Fruit fly (Drosophila melanogaster) whole organism, prepupa: ENCODE results near the gene CG17362.

Experiments used
- Blimp-1 ChIP-seq: fragments of 200-800 bp; sonication (Bioruptor generic); optimal IDR thresholded peaks from 3 replicates; lab custom pipeline; 2017; ENCODE audit warnings: missing biosample characterization, missing genetic modification characterization, mild to moderate bottlenecking, moderate library complexity, missing genetic modification reagents
- CG10631 ChIP-seq: fragments of 200-800 bp; sonication (Bioruptor generic); optimal IDR thresholded peaks from 2 replicates; lab custom pipeline; 2016; ENCODE audit warnings: missing biosample characterization, missing genetic modification characterization
- CG10669 ChIP-seq: fragments of 200-800 bp; sonication (Bioruptor generic); optimal IDR thresholded peaks from 3 replicates; lab custom pipeline; 2018; ENCODE audit warnings: missing biosample characterization, mild to moderate bottlenecking, missing genetic modification characterization, moderate library complexity
- CG11762 ChIP-seq: fragments of 200-800 bp; sonication (Bioruptor generic); optimal IDR thresholded peaks from 3 replicates; lab custom pipeline; 2016; ENCODE audit warnings: missing biosample characterization, missing genetic modification characterization; ENCODE audit not compliant: insufficient read depth
- CG11902 ChIP-seq: fragments of 200-800 bp; sonication (Bioruptor generic); optimal IDR thresholded peaks from 3 replicates; lab custom pipeline; 2016; ENCODE audit warnings: missing biosample characterization, missing genetic modification characterization
- CG15336 ChIP-seq: fragments of 200-800 bp; sonication (Bioruptor generic); IDR thresholded peaks from 2 replicates; pipeline ENCODE4 v1.3.6; 2022; ENCODE audit warnings: missing biosample characterization, missing genetic modification characterization
- CG1621 ChIP-seq: fragments of 200-800 bp; sonication (Bioruptor generic); optimal IDR thresholded peaks from 3 replicates; lab custom pipeline; 2018; ENCODE audit warnings: missing biosample characterization, mild to moderate bottlenecking, missing genetic modification characterization
- CG16779 ChIP-seq: fragments of 200-800 bp; sonication (Bioruptor generic); optimal IDR thresholded peaks from 3 replicates; lab custom pipeline; 2017; ENCODE audit warnings: missing biosample characterization, mild to moderate bottlenecking, missing genetic modification characterization
- CG3032 ChIP-seq: fragments of 200-800 bp; optimal IDR thresholded peaks from 2 replicates; lab custom pipeline; 2019; ENCODE audit warnings: missing biosample characterization, mild to moderate bottlenecking, missing genetic modification characterization, moderate library complexity
- CG31627 ChIP-seq: fragments of 200-800 bp; sonication (Bioruptor generic); optimal IDR thresholded peaks from 3 replicates; lab custom pipeline; 2016; ENCODE audit warnings: missing biosample characterization, missing genetic modification characterization
- CG32006 ChIP-seq: fragments of 200-800 bp; sonication (Bioruptor generic); optimal IDR thresholded peaks from 3 replicates; lab custom pipeline; 2017; ENCODE audit warnings: missing biosample characterization, mild to moderate bottlenecking, missing genetic modification characterization
- CG34406 ChIP-seq: fragments of 200-800 bp; sonication (Bioruptor generic); optimal IDR thresholded peaks from 3 replicates; lab custom pipeline; 2016; ENCODE audit warnings: missing biosample characterization, missing genetic modification characterization
- CG3919 ChIP-seq: fragments of 200-800 bp; sonication (Bioruptor generic); optimal IDR thresholded peaks from 3 replicates; lab custom pipeline; 2016; ENCODE audit warnings: missing biosample characterization, missing genetic modification characterization
- CG4318 ChIP-seq: fragments of 200-800 bp; sonication (Bioruptor generic); optimal IDR thresholded peaks from 3 replicates; lab custom pipeline; 2017; ENCODE audit warnings: missing biosample characterization, mild to moderate bottlenecking, missing genetic modification characterization
- CG6163 ChIP-seq: fragments of 200-800 bp; sonication (Bioruptor generic); IDR thresholded peaks from 3 replicates; pipeline ENCODE4 v1.3.6; 2022; ENCODE audit warnings: missing biosample characterization, missing genetic modification characterization
- CG6276 ChIP-seq: fragments of 200-800 bp; sonication (Bioruptor generic); optimal IDR thresholded peaks from 2 replicates; lab custom pipeline; 2017; ENCODE audit warnings: missing biosample characterization, mild to moderate bottlenecking, missing genetic modification characterization
- CG6792 ChIP-seq: fragments of 200-800 bp; sonication (Bioruptor generic); optimal IDR thresholded peaks from 3 replicates; lab custom pipeline; 2016; ENCODE audit warnings: missing biosample characterization, missing genetic modification characterization
- CG6808 ChIP-seq: fragments of 200-800 bp; sonication (Bioruptor generic); optimal IDR thresholded peaks from 3 replicates; lab custom pipeline; 2017; ENCODE audit warnings: missing biosample characterization, missing genetic modification characterization, mild to moderate bottlenecking, moderate library complexity, missing genetic modification reagents
- CG6854 ChIP-seq: fragments of 200-800 bp; sonication (Bioruptor generic); optimal IDR thresholded peaks from 2 replicates; lab custom pipeline; 2017; ENCODE audit warnings: missing biosample characterization, mild to moderate bottlenecking, missing genetic modification characterization
- CG7368 ChIP-seq: fragments of 200-800 bp; sonication (Bioruptor generic); optimal IDR thresholded peaks from 3 replicates; lab custom pipeline; 2016; ENCODE audit warnings: missing biosample characterization, missing genetic modification characterization
- CG8119 ChIP-seq: fragments of 200-800 bp; sonication (Bioruptor generic); IDR thresholded peaks from 3 replicates; pipeline ENCODE4 v1.3.6; 2022; ENCODE audit warnings: missing biosample characterization, missing genetic modification characterization
- CG8319 ChIP-seq: fragments of 200-800 bp; sonication (Bioruptor generic); optimal IDR thresholded peaks from 3 replicates; lab custom pipeline; 2016; ENCODE audit warnings: missing biosample characterization, missing genetic modification characterization
- Eip75B ChIP-seq: fragments of 200-800 bp; sonication (Bioruptor generic); optimal IDR thresholded peaks from 3 replicates; lab custom pipeline; 2016; ENCODE audit warnings: missing biosample characterization, missing genetic modification characterization
- Eip78C ChIP-seq: fragments of 200-800 bp; sonication (Bioruptor generic); peaks from one replicate; lab custom pipeline; 2016; ENCODE audit warnings: missing biosample characterization, missing genetic modification characterization
- Eip93F ChIP-seq: fragments of 200-800 bp; sonication (Bioruptor generic); optimal IDR thresholded peaks from 2 replicates; lab custom pipeline; 2016; ENCODE audit warnings: missing biosample characterization, mild to moderate bottlenecking, missing genetic modification characterization
- Ets21C ChIP-seq: fragments of 200-800 bp; sonication (Bioruptor generic); optimal IDR thresholded peaks from 3 replicates; lab custom pipeline; 2016; ENCODE audit warnings: missing biosample characterization, missing genetic modification characterization
- Ets96B ChIP-seq: fragments of 200-800 bp; optimal IDR thresholded peaks from 2 replicates; lab custom pipeline; 2019; ENCODE audit warnings: missing biosample characterization, mild to moderate bottlenecking, missing genetic modification characterization, moderate library complexity
- Gug ChIP-seq: fragments of 200-800 bp; sonication (Bioruptor generic); IDR thresholded peaks from 2 replicates; pipeline ENCODE4 v1.3.6; 2022; ENCODE audit warnings: missing biosample characterization, missing genetic modification characterization
- Hr38 ChIP-seq: sonication (Bioruptor generic); optimal IDR thresholded peaks from 2 replicates; lab custom pipeline; 2016; ENCODE audit warnings: missing biosample characterization, missing genetic modification characterization
- Hr4 ChIP-seq: fragments of 200-800 bp; sonication (Bioruptor generic); optimal IDR thresholded peaks from 3 replicates; lab custom pipeline; 2016; ENCODE audit warnings: missing biosample characterization, missing genetic modification characterization
- Lpt ChIP-seq: fragments of 200-800 bp; sonication (Bioruptor generic); optimal IDR thresholded peaks from 3 replicates; lab custom pipeline; 2016; ENCODE audit warnings: missing biosample characterization, missing genetic modification characterization
- OdsH ChIP-seq: fragments of 200-800 bp; sonication (Bioruptor generic); optimal IDR thresholded peaks from 3 replicates; lab custom pipeline; 2016; ENCODE audit warnings: missing biosample characterization, missing genetic modification characterization
- Smox ChIP-seq: fragments of 200-800 bp; sonication (Bioruptor generic); optimal IDR thresholded peaks from 3 replicates; lab custom pipeline; 2016; ENCODE audit warnings: missing biosample characterization, missing genetic modification characterization
- Sox14 ChIP-seq: fragments of 200-800 bp; sonication (Bioruptor generic); optimal IDR thresholded peaks from 3 replicates; lab custom pipeline; 2016; ENCODE audit warnings: missing biosample characterization, missing genetic modification characterization
- Sox15 ChIP-seq: fragments of 200-800 bp; sonication (Bioruptor generic); optimal IDR thresholded peaks from 3 replicates; lab custom pipeline; 2016; ENCODE audit warnings: missing biosample characterization, missing genetic modification characterization
- achi ChIP-seq: fragments of 200-800 bp; sonication (Bioruptor generic); optimal IDR thresholded peaks from 3 replicates; lab custom pipeline; 2016; ENCODE audit warnings: missing biosample characterization, missing genetic modification characterization
- acj6 ChIP-seq: fragments of 200-800 bp; sonication (Bioruptor generic); optimal IDR thresholded peaks from 3 replicates; lab custom pipeline; 2016; ENCODE audit warnings: missing biosample characterization, missing genetic modification characterization
- cyc ChIP-seq: fragments of 200-800 bp; sonication (Bioruptor generic); optimal IDR thresholded peaks from 3 replicates; lab custom pipeline; 2016; ENCODE audit warnings: missing biosample characterization, missing genetic modification characterization
- dac ChIP-seq: fragments of 200-800 bp; sonication (Bioruptor generic); optimal IDR thresholded peaks from 2 replicates; lab custom pipeline; 2017; ENCODE audit warnings: missing biosample characterization, mild to moderate bottlenecking, missing genetic modification characterization
- eg ChIP-seq: fragments of 200-800 bp; sonication (Bioruptor generic); IDR thresholded peaks from 3 replicates; pipeline ENCODE4 v1.3.6; 2022; ENCODE audit warnings: missing biosample characterization, missing genetic modification characterization
- esn ChIP-seq: fragments of 200-800 bp; sonication (Bioruptor generic); optimal IDR thresholded peaks from 2 replicates; lab custom pipeline; 2016; ENCODE audit warnings: missing biosample characterization, mild to moderate bottlenecking, missing genetic modification characterization, moderate library complexity
- fkh ChIP-seq: fragments of 200-800 bp; sonication (Bioruptor generic); optimal IDR thresholded peaks from 3 replicates; lab custom pipeline; 2017; ENCODE audit warnings: missing biosample characterization, mild to moderate bottlenecking, missing genetic modification characterization, moderate library complexity
- lz ChIP-seq: fragments of 200-800 bp; sonication (Bioruptor generic); optimal IDR thresholded peaks from 3 replicates; lab custom pipeline; 2016; ENCODE audit warnings: missing biosample characterization, missing genetic modification characterization
- net ChIP-seq: fragments of 200-800 bp; sonication (Bioruptor generic); optimal IDR thresholded peaks from 3 replicates; lab custom pipeline; 2016; ENCODE audit warnings: missing biosample characterization, missing genetic modification characterization
- pdm3 ChIP-seq: fragments of 200-800 bp; sonication (Bioruptor generic); optimal IDR thresholded peaks from 3 replicates; lab custom pipeline; 2016; ENCODE audit warnings: missing biosample characterization, missing genetic modification characterization
- salr ChIP-seq, 2 experiments: fragments of 200-800 bp; sonication (Bioruptor generic); optimal IDR thresholded peaks; 3 replicates each; lab custom pipeline; 2016 to 2018; ENCODE audit warnings: missing biosample characterization in 2 of 2, missing genetic modification characterization in 2 of 2, mild to moderate bottlenecking in 1 of 2
- spab ChIP-seq: fragments of 200-800 bp; sonication (Bioruptor generic); optimal IDR thresholded peaks from 2 replicates; lab custom pipeline; 2017; ENCODE audit warnings: missing biosample characterization, mild to moderate bottlenecking, missing genetic modification characterization, missing genetic modification reagents
- svp ChIP-seq: fragments of 200-800 bp; sonication (Bioruptor generic); peaks from one replicate; lab custom pipeline; 2016; ENCODE audit warnings: missing biosample characterization, missing genetic modification characterization
- topi ChIP-seq: fragments of 200-800 bp; sonication (Bioruptor generic); optimal IDR thresholded peaks from 3 replicates; lab custom pipeline; 2016; ENCODE audit warnings: missing biosample characterization, missing genetic modification characterization
- vri ChIP-seq: fragments of 200-800 bp; sonication (Bioruptor generic); optimal IDR thresholded peaks from 3 replicates; lab custom pipeline; 2016; ENCODE audit warnings: missing biosample characterization, mild to moderate bottlenecking, missing genetic modification characterization

The CG17362 gene

dm6 chr3L:13957212-13957668 is 29.2 kb upstream of the CG17362 start:
- TF ChIP-seq CG8319 (GFP tag; lab: Kevin White, UChicago) (peak; percentile 8), CG16779 (tag; lab: Kevin White, UChicago) (no peak), CG34406 (GFP tag; lab: Kevin White, UChicago) (peak; percentile 26), Smox (GFP tag; lab: Kevin White, UChicago) (no peak), CG6792 (GFP tag; lab: Kevin White, UChicago) (peak; percentile 15), CG3919 (GFP tag; lab: Kevin White, UChicago) (peak; percentile 53), CG6163 (GFP tag; lab: Robert Waterston, UW) (no peak), cyc (no peak), Ets96B (tag; lab: Kevin White, UChicago) (peak; percentile 35), lz (GFP tag; lab: Kevin White, UChicago) (peak; percentile 27), Eip78C (GFP tag; lab: Kevin White, UChicago) (peak; percentile 89), CG1621 (tag; lab: Kevin White, UChicago) (no peak), Sox14 (GFP tag; lab: Kevin White, UChicago) (peak; percentile 20), CG10669 (peak; percentile 12), salr (GFP tag; optimal IDR thresholded peaks at IDR 0.05; lab: Kevin White, UChicago) (peak in 1 of 2 experiments; percentile 89), CG3032 (tag; lab: Kevin White, UChicago) (peak; percentile 13), CG6854 (GFP tag; lab: Kevin White, UChicago) (no peak), Eip93F (GFP tag; lab: Kevin White, UChicago) (no peak), CG11902 (GFP tag; lab: Kevin White, UChicago) (no peak), CG32006 (GFP tag; lab: Kevin White, UChicago) (peak; percentile 95), CG7368 (no peak), Blimp-1 (no peak), CG4318 (GFP tag; lab: Kevin White, UChicago) (peak; percentile 87), Eip75B (peak; percentile 51), Lpt (GFP tag; lab: Kevin White, UChicago) (peak; percentile 75), dac (GFP tag; lab: Kevin White, UChicago) (peak; percentile 34), CG6808 (peak; percentile 27), Sox15 (GFP tag; lab: Kevin White, UChicago) (peak; percentile 18), svp (no peak), pdm3 (GFP tag; lab: Kevin White, UChicago) (peak; percentile 53), CG10631 (GFP tag; lab: Kevin White, UChicago) (peak; percentile 60), CG11762 (GFP tag; lab: Kevin White, UChicago) (peak; percentile 34), achi (GFP tag; lab: Kevin White, UChicago) (peak; percentile 52), acj6 (peak; percentile 59), Hr4 (GFP tag; lab: Kevin White, UChicago) (peak; percentile 89), vri (no peak), CG31627 (GFP tag; lab: Kevin White, UChicago) (peak; percentile 24), CG6276 (GFP tag; lab: Kevin White, UChicago) (peak; percentile 85), eg (GFP tag; lab: Robert Waterston, UW) (peak; percentile 64; the same call in 1 of the 3 replicates), esn (GFP tag; lab: Kevin White, UChicago) (peak; percentile 58), CG15336 (GFP tag; lab: Robert Waterston, UW) (peak; percentile 71), fkh (no peak), CG8119 (GFP tag; lab: Robert Waterston, UW) (peak; percentile 74), net (GFP tag; lab: Kevin White, UChicago) (peak; percentile 51), Ets21C (GFP tag; lab: Kevin White, UChicago) (no peak), OdsH (GFP tag; lab: Kevin White, UChicago) (peak; percentile 74), topi (GFP tag; lab: Kevin White, UChicago) (peak; percentile 12), Hr38 (GFP tag; lab: Kevin White, UChicago) (no peak), Gug (GFP tag; lab: Robert Waterston, UW) (0 out of 2 replicates have a peak, but pooled peaks have one; percentile 28), spab (peak; percentile 34)
